Fruit fly (Drosophila melanogaster): Measurements from ENCODE around the gene hzg.

The hzg gene

DNA sequence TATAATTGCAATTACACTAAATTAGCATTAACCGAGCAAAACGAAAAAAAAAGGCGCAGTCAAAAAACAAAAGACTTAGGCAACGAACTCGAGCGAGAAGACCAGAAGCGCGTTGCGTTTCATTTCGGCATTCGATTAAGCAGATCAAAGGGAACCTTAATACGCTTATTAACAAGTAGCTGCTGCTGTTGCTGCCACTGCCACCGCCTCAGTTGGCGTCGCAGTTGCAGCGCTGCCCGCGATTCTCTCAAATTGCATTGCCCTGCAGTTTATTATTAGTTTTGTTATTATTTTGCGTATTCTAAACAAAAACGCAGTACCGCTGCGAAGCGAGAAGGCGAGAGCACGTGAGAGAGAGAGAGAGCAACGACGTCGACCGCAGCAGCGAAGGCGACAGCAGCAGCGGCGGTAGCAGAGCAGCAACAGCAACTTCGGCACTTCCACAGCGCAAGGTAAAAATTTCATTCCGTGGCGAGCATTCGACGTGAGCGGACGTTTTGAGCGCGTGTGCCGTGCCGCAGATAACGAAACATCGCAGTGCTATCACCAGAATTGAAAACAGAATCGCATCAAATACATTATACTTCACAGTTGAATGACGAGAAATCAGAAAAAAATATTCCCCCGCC lies 18.6 kb upstream of the hzg start, which contains the start of gene Notum (continued):
- TF ChIP-seq Dp (GFP tag; optimal IDR thresholded peaks at IDR 0.05), result no peak
- TF ChIP-seq CG2712 (tag; optimal IDR thresholded peaks at IDR 0.05), result peak; percentile 9
- no peak for TF ChIP-seq CG6765 (GFP tag; optimal IDR thresholded peaks at IDR 0.05)
- TF ChIP-seq gem (tag; optimal IDR thresholded peaks at IDR 0.05), result no peak
- no peak for TF ChIP-seq Blimp-1 (GFP tag; optimal IDR thresholded peaks at IDR 0.05)
- TF ChIP-seq pros (GFP tag; optimal IDR thresholded peaks at IDR 0.05), result no peak
- TF ChIP-seq CG4282 (GFP tag; optimal IDR thresholded peaks at IDR 0.05), result no peak
- 0 out of 2 replicates have a peak, but pooled peaks have one; percentile 7 for TF ChIP-seq CG42726 (GFP tag; IDR thresholded peaks at IDR 0.05; ENCODE audit: partially characterized antibody)
- no peak for TF ChIP-seq sna (GFP tag; IDR thresholded peaks at IDR 0.05; ENCODE audit: partially characterized antibody)
- no peak for TF ChIP-seq CG12744 (GFP tag; optimal IDR thresholded peaks at IDR 0.05)
- no peak for TF ChIP-seq eve (GFP tag; optimal IDR thresholded peaks at IDR 0.05)
- no peak for TF ChIP-seq wdn (GFP tag; IDR thresholded peaks at IDR 0.05)
- no peak for TF ChIP-seq CG13624 (GFP tag; optimal IDR thresholded peaks at IDR 0.05)
- no peak for TF ChIP-seq ab (GFP tag; optimal IDR thresholded peaks at IDR 0.05)
- TF ChIP-seq sens (GFP tag), result peak; percentile 84
- no peak for TF ChIP-seq nom (GFP tag; optimal IDR thresholded peaks at IDR 0.05)
- no peak for TF ChIP-seq Lim3 (GFP tag; IDR thresholded peaks at IDR 0.05)
- no peak for TF ChIP-seq mirr (GFP tag; optimal IDR thresholded peaks at IDR 0.05)
- no peak for TF ChIP-seq CrebB (tag; optimal IDR thresholded peaks at IDR 0.05)
- TF ChIP-seq ham (GFP tag; IDR thresholded peaks at IDR 0.05), result no peak
- TF ChIP-seq CG11560 (tag; IDR thresholded peaks at IDR 0.05), result no peak
- no peak for TF ChIP-seq CG13123 (GFP tag; optimal IDR thresholded peaks at IDR 0.05)
- no peak for TF ChIP-seq gcm (GFP tag; optimal IDR thresholded peaks at IDR 0.05)
- no peak for TF ChIP-seq CG3995 (GFP tag; optimal IDR thresholded peaks at IDR 0.05)
- TF ChIP-seq HLHmδ (GFP tag; optimal IDR thresholded peaks at IDR 0.05), result peak; percentile 47
- TF ChIP-seq CG2129 (GFP tag; IDR thresholded peaks at IDR 0.05; ENCODE audit: partially characterized antibody), result no peak
- TF ChIP-seq ATbp (GFP tag; optimal IDR thresholded peaks at IDR 0.05), result no peak
- no peak for TF ChIP-seq hbn (GFP tag; IDR thresholded peaks at IDR 0.05; ENCODE audit: partially characterized antibody)
- no peak for TF ChIP-seq CG10565 (GFP tag; optimal IDR thresholded peaks at IDR 0.05)
- TF ChIP-seq ara (GFP tag; IDR thresholded peaks at IDR 0.05), result no peak
- peak; percentile 51; the same call in 3 of the 4 replicates for TF ChIP-seq Dll (GFP tag; IDR thresholded peaks at IDR 0.05; ENCODE audit: partially characterized antibody)
- TF ChIP-seq E2f2 (GFP tag; IDR thresholded peaks at IDR 0.05), result no peak
- no peak for TF ChIP-seq Dbx (GFP tag; IDR thresholded peaks at IDR 0.05)
- TF ChIP-seq CG3163 (GFP tag; optimal IDR thresholded peaks at IDR 0.05), result no peak
- TF ChIP-seq Doc3 (GFP tag; IDR thresholded peaks at IDR 0.05; ENCODE audit: partially characterized antibody), result no peak
- TF ChIP-seq CG12236 (GFP tag; optimal IDR thresholded peaks at IDR 0.05), result no peak
- TF ChIP-seq CG11093 (GFP tag; IDR thresholded peaks at IDR 0.05), result no peak
- no peak for TF ChIP-seq CG10321 (GFP tag; IDR thresholded peaks at IDR 0.05)
- TF ChIP-seq HLH3B (GFP tag; IDR thresholded peaks at IDR 0.05), result no peak
- peak; percentile 69 for TF ChIP-seq CG1832 (GFP tag; optimal IDR thresholded peaks at IDR 0.05)
- peak; percentile 43 for TF ChIP-seq CG4360 (GFP tag; IDR thresholded peaks at IDR 0.05)
- no peak for TF ChIP-seq dati (GFP tag; IDR thresholded peaks at IDR 0.05)
- TF ChIP-seq bab2 (GFP tag; optimal IDR thresholded peaks at IDR 0.05), result no peak
- TF ChIP-seq CG7839 (tag; optimal IDR thresholded peaks at IDR 0.05), result no peak
- no peak for TF ChIP-seq zen2 (GFP tag; IDR thresholded peaks at IDR 0.05; ENCODE audit: partially characterized antibody)
- TF ChIP-seq Bteb2 (GFP tag; optimal IDR thresholded peaks at IDR 0.05), result no peak
- no peak for TF ChIP-seq pum (GFP tag; optimal IDR thresholded peaks at IDR 0.05)
- TF ChIP-seq CG3407 (GFP tag; optimal IDR thresholded peaks at IDR 0.05), result no peak
- no peak for TF ChIP-seq az2 (GFP tag; optimal IDR thresholded peaks at IDR 0.05)
- TF ChIP-seq chm (GFP tag; IDR thresholded peaks at IDR 0.05), result 0 out of 2 replicates have a peak, but pooled peaks have one; percentile 37
- TF ChIP-seq CG8089 (GFP tag; optimal IDR thresholded peaks at IDR 0.05), result no peak
